Worm (Caenorhabditis elegans): ENCODE results near the gene C05G5.1.

- TF ChIP-seq cog-1 (tag; optimal IDR thresholded peaks at IDR 0.05) (no peak), med-1 (GFP tag; optimal IDR thresholded peaks at IDR 0.05; ENCODE audit: insufficient read depth) (no peak), klf-2 (GFP tag; conservative IDR thresholded peaks at IDR 0.05) (no peak), ztf-23 (GFP tag; IDR thresholded peaks at IDR 0.05) (no peak), tab-1 (GFP tag; IDR thresholded peaks at IDR 0.05) (no peak)
Observed at ce11 chrX:14731828-14732331, 8.0 kb downstream of the C05G5.1 start, which contains the start of gene F33C8.4.
